Worm (Caenorhabditis elegans) whole organism, mixed stage, embryonic: ENCODE data around the gene clc-1.

Experiments used
- M03D4.4 ChIP-seq: sonication (generic microtip); optimal IDR thresholded peaks from 2 replicates; lab custom pipeline; 2017; ENCODE audit warnings: mild to moderate bottlenecking, missing genetic modification characterization, missing compliant biosample characterization
- ceh-43 ChIP-seq: fragments of 200-800 bp; sonication (Bioruptor generic); optimal IDR thresholded peaks from 2 replicates; lab custom pipeline; 2018; ENCODE audit warnings: mild to moderate bottlenecking, missing genetic modification characterization, moderate library complexity, missing compliant biosample characterization
- ces-1 ChIP-seq: fragments of 150-350 bp; optimal IDR thresholded peaks from 2 replicates; lab custom pipeline; 2014; ENCODE audit warnings: missing biosample characterization, missing genetic modification reagents, missing genetic modification characterization
- cnd-1 ChIP-seq: fragments of 200-800 bp; sonication (Bioruptor generic); optimal IDR thresholded peaks from 2 replicates; lab custom pipeline; 2018; ENCODE audit warnings: mild to moderate bottlenecking, missing genetic modification characterization, missing compliant biosample characterization
- lin-32 ChIP-seq: fragments of 200-800 bp; sonication (Bioruptor generic); optimal IDR thresholded peaks from 2 replicates; lab custom pipeline; 2018; ENCODE audit warnings: mild to moderate bottlenecking, missing genetic modification characterization, missing compliant biosample characterization
- lsy-2 ChIP-seq: fragments of 150-350 bp; optimal IDR thresholded peaks from 2 replicates; lab custom pipeline; 2014; ENCODE audit warnings: missing biosample characterization, missing genetic modification characterization
- nhr-12 ChIP-seq: fragments of 150-350 bp; optimal IDR thresholded peaks from 2 replicates; lab custom pipeline; 2014; ENCODE audit warnings: missing biosample characterization, missing genetic modification characterization
- nhr-76 ChIP-seq: sonication (generic microtip); optimal IDR thresholded peaks from 2 replicates; lab custom pipeline; 2017; ENCODE audit warnings: missing biosample characterization, missing genetic modification characterization
- pha-4 ChIP-seq: fragments of 150-350 bp; optimal IDR thresholded peaks from 2 replicates; lab custom pipeline; 2018; ENCODE audit warnings: missing biosample characterization, missing genetic modification reagents, missing genetic modification characterization
- sem-2 ChIP-seq: fragments of 200-800 bp; sonication (Bioruptor generic); optimal IDR thresholded peaks from 2 replicates; lab custom pipeline; 2018; ENCODE audit warnings: mild to moderate bottlenecking, missing genetic modification characterization, missing compliant biosample characterization

Gene clc-1

ce11 chrX:11098086-11098485 lies 50.8 kb downstream of the clc-1 start, which contains the start of gene W02H3.3:
Gene W02H3.3, minus strand, starts transcription at chrX:11098186.
- TF ChIP-seq pha-4 = no peak
- no peak for TF ChIP-seq nhr-76 (tag; lab: Kevin White, UChicago)
- no peak for TF ChIP-seq ces-1
- no peak for TF ChIP-seq cnd-1 (tag; lab: Kevin White, UChicago)
- TF ChIP-seq lin-32 = no peak
- TF ChIP-seq ceh-43 (GFP tag; lab: Kevin White, UChicago) = no peak
- no peak for TF ChIP-seq M03D4.4 (tag; lab: Kevin White, UChicago)
- TF ChIP-seq nhr-12 (tag; lab: Kevin White, UChicago) = no peak
- no peak for TF ChIP-seq sem-2
- TF ChIP-seq lsy-2 (tag; lab: Kevin White, UChicago) = no peak
- TF ChIP-seq, all 35 proteins: peak for 0
